Worm (Caenorhabditis elegans) whole organism, young adult: Measurements from ENCODE around the gene Y43C5A.2.

Source experiments
- F22D6.2 ChIP-seq: sonication (generic microtip); optimal IDR thresholded peaks from 2 replicates; lab custom pipeline; 2016; ENCODE audit warnings: mild to moderate bottlenecking, missing genetic modification characterization, missing compliant biosample characterization
- F49E8.2 ChIP-seq: sonication (generic microtip); optimal IDR thresholded peaks from 3 replicates; lab custom pipeline; 2017; ENCODE audit warnings: missing genetic modification characterization, mild to moderate bottlenecking, missing compliant biosample characterization, antibody characterized with exemption, moderate library complexity; ENCODE audit not compliant: insufficient read depth
- T07F8.4 ChIP-seq: sonication (generic microtip); optimal IDR thresholded peaks from 2 replicates; lab custom pipeline; 2016; ENCODE audit warnings: mild to moderate bottlenecking, missing genetic modification characterization, moderate library complexity, missing compliant biosample characterization
- Y53F4B.3 ChIP-seq: fragments of 200-800 bp; sonication (Bioruptor generic); IDR thresholded peaks from 2 replicates; pipeline ENCODE4 v1.3.6; 2022; ENCODE audit warnings: missing genetic modification reagents, missing genetic modification characterization, missing compliant biosample characterization
- ama-1 ChIP-seq, 3 experiments: fragments of 150-350 bp in 1 of 3; sonication (generic microtip) in 2 of 3; optimal IDR thresholded peaks; 2 replicates each; lab custom pipeline; 2014 to 2018; ENCODE audit warnings: missing biosample characterization in 2 of 3, missing genetic modification characterization in 2 of 3, missing genetic modification reagents in 2 of 3
- athp-1 ChIP-seq: sonication (generic microtip); optimal IDR thresholded peaks from 2 replicates; lab custom pipeline; 2017; ENCODE audit warnings: mild to moderate bottlenecking, missing genetic modification characterization, missing compliant biosample characterization
- dpl-1 ChIP-seq: fragments of 150-350 bp; optimal IDR thresholded peaks from 2 replicates; lab custom pipeline; 2014; ENCODE audit warnings: missing biosample characterization, missing genetic modification reagents, missing genetic modification characterization
- let-607 ChIP-seq, 2 experiments: fragments of 200-800 bp in 1 of 2; sonication (Bioruptor generic) in 1 of 2; sonication (generic microtip) in 1 of 2; optimal IDR thresholded peaks; 2 replicates each; lab custom pipeline; 2016 to 2018; ENCODE audit warnings: mild to moderate bottlenecking in 2 of 2, missing compliant biosample characterization in 2 of 2, missing genetic modification characterization in 2 of 2, moderate library complexity in 2 of 2, missing genotype in 1 of 2
- lin-40 ChIP-seq: sonication (generic microtip); optimal IDR thresholded peaks from 2 replicates; lab custom pipeline; 2016; ENCODE audit warnings: missing genetic modification characterization, mild to moderate bottlenecking, missing compliant biosample characterization, missing genotype, missing genetic modification reagents
- unc-130 ChIP-seq: sonication (generic microtip); optimal IDR thresholded peaks from 2 replicates; lab custom pipeline; 2016; ENCODE audit warnings: missing genetic modification reagents, missing genetic modification characterization, missing compliant biosample characterization
- unc-62 ChIP-seq: fragments of 150-350 bp; optimal IDR thresholded peaks from 2 replicates; lab custom pipeline; 2014; ENCODE audit warnings: missing biosample characterization, missing genetic modification reagents, missing genetic modification characterization
- ztf-6 ChIP-seq: fragments of 200-800 bp; sonication (Bioruptor generic); IDR thresholded peaks from 2 replicates; pipeline ENCODE4 v1.3.6; 2022; ENCODE audit warnings: missing genetic modification reagents, missing genetic modification characterization, missing compliant biosample characterization

ce11 chrIV:10281482-10281881, 11.8 kb downstream of the Y43C5A.2 start, which contains the start of gene thk-1:
- TF ChIP-seq T07F8.4 (tag; lab: Kevin White, UChicago), result no peak
- TF ChIP-seq unc-62 (GFP tag; lab: Kevin White, UChicago), result no peak
- TF ChIP-seq athp-1 (tag; lab: Kevin White, UChicago), result no peak
- no peak for TF ChIP-seq ztf-6 (GFP tag; lab: Robert Waterston, UW)
- TF ChIP-seq Y53F4B.3, result no peak
- no peak for TF ChIP-seq ama-1 (optimal IDR thresholded peaks at IDR 0.05; lab: Kevin White, UChicago)
- no peak for TF ChIP-seq ama-1 (GFP tag; optimal IDR thresholded peaks at IDR 0.05; lab: Kevin White, UChicago)
- TF ChIP-seq let-607 (tag; optimal IDR thresholded peaks at IDR 0.05; lab: Kevin White, UChicago), result no peak
- TF ChIP-seq lin-40 (tag; lab: Kevin White, UChicago), result no peak
- TF ChIP-seq dpl-1 (GFP tag; lab: Kevin White, UChicago), result no peak
- no peak for TF ChIP-seq F49E8.2 (tag; lab: Kevin White, UChicago)
- no peak for TF ChIP-seq unc-130 (GFP tag; lab: Kevin White, UChicago)
- no peak for TF ChIP-seq F22D6.2 (tag; lab: Kevin White, UChicago)
